Worm (Caenorhabditis elegans) whole organism, mixed stage, embryonic: ENCODE measurements around the gene srv-2.

Experiments used
- M03D4.4 ChIP-seq: sonication (generic microtip); optimal IDR thresholded peaks from 2 replicates; lab custom pipeline; 2017; ENCODE audit warnings: mild to moderate bottlenecking, missing genetic modification characterization, missing compliant biosample characterization
- bed-3 ChIP-seq: fragments of 200-800 bp; sonication (Bioruptor generic); optimal IDR thresholded peaks from 3 replicates; lab custom pipeline; 2018; ENCODE audit warnings: mild to moderate bottlenecking, missing genetic modification characterization, moderate library complexity, missing compliant biosample characterization
- ceh-39 ChIP-seq: fragments of 150-350 bp; optimal IDR thresholded peaks from 2 replicates; lab custom pipeline; 2014; ENCODE audit warnings: missing biosample characterization, missing genetic modification characterization
- ceh-43 ChIP-seq: fragments of 200-800 bp; sonication (Bioruptor generic); optimal IDR thresholded peaks from 2 replicates; lab custom pipeline; 2018; ENCODE audit warnings: mild to moderate bottlenecking, missing genetic modification characterization, moderate library complexity, missing compliant biosample characterization
- ceh-83 ChIP-seq: fragments of 200-800 bp; sonication (Bioruptor generic); optimal IDR thresholded peaks from 2 replicates; lab custom pipeline; 2018; ENCODE audit warnings: mild to moderate bottlenecking, missing genetic modification characterization, missing compliant biosample characterization
- ces-1 ChIP-seq: fragments of 150-350 bp; optimal IDR thresholded peaks from 2 replicates; lab custom pipeline; 2014; ENCODE audit warnings: missing biosample characterization, missing genetic modification reagents, missing genetic modification characterization
- cnd-1 ChIP-seq: fragments of 200-800 bp; sonication (Bioruptor generic); optimal IDR thresholded peaks from 2 replicates; lab custom pipeline; 2018; ENCODE audit warnings: mild to moderate bottlenecking, missing genetic modification characterization, missing compliant biosample characterization
- drap-1 ChIP-seq: fragments of 200-800 bp; sonication (Bioruptor generic); optimal IDR thresholded peaks from 3 replicates; lab custom pipeline; 2018; ENCODE audit warnings: mild to moderate bottlenecking, missing genetic modification characterization, missing compliant biosample characterization
- elt-1 ChIP-seq: sonication (generic microtip); optimal IDR thresholded peaks from 2 replicates; lab custom pipeline; 2017; ENCODE audit warnings: missing genetic modification characterization, mild to moderate bottlenecking, missing compliant biosample characterization, antibody characterized with exemption, moderate library complexity, borderline replicate concordance; ENCODE audit not compliant: insufficient read depth
- elt-3 ChIP-seq: fragments of 150-350 bp; optimal IDR thresholded peaks from 2 replicates; lab custom pipeline; 2014; ENCODE audit warnings: missing biosample characterization, missing genetic modification characterization
- flh-1 ChIP-seq: fragments of 200-800 bp; sonication (Bioruptor generic); optimal IDR thresholded peaks from 2 replicates; lab custom pipeline; 2018; ENCODE audit warnings: mild to moderate bottlenecking, missing genetic modification characterization, moderate library complexity, missing compliant biosample characterization
- ham-2 ChIP-seq: fragments of 200-800 bp; sonication (Bioruptor generic); optimal IDR thresholded peaks from 2 replicates; lab custom pipeline; 2018; ENCODE audit warnings: mild to moderate bottlenecking, missing genetic modification characterization, missing compliant biosample characterization
- hlh-1 ChIP-seq: fragments of 150-350 bp; optimal IDR thresholded peaks from 2 replicates; lab custom pipeline; 2014; ENCODE audit warnings: missing biosample characterization, missing genetic modification reagents, missing genetic modification characterization
- lin-13 ChIP-seq: fragments of 150-350 bp; optimal IDR thresholded peaks from 2 replicates; lab custom pipeline; 2014; ENCODE audit warnings: missing biosample characterization, missing genetic modification characterization
- lin-32 ChIP-seq: fragments of 200-800 bp; sonication (Bioruptor generic); optimal IDR thresholded peaks from 2 replicates; lab custom pipeline; 2018; ENCODE audit warnings: mild to moderate bottlenecking, missing genetic modification characterization, missing compliant biosample characterization
- mab-5 ChIP-seq: fragments of 150-350 bp; optimal IDR thresholded peaks from 2 replicates; lab custom pipeline; 2014; ENCODE audit warnings: missing biosample characterization, missing genetic modification characterization
- mep-1 ChIP-seq: fragments of 150-350 bp; optimal IDR thresholded peaks from 2 replicates; lab custom pipeline; 2017; ENCODE audit warnings: missing biosample characterization, missing genetic modification reagents, missing genetic modification characterization, inconsistent platforms
- mls-2 ChIP-seq: sonication (generic microtip); optimal IDR thresholded peaks from 2 replicates; lab custom pipeline; 2016; ENCODE audit warnings: mild to moderate bottlenecking, missing genetic modification characterization, moderate library complexity, missing compliant biosample characterization
- nhr-12 ChIP-seq: fragments of 150-350 bp; optimal IDR thresholded peaks from 2 replicates; lab custom pipeline; 2014; ENCODE audit warnings: missing biosample characterization, missing genetic modification characterization
- nhr-2 ChIP-seq: fragments of 150-350 bp; optimal IDR thresholded peaks from 2 replicates; lab custom pipeline; 2014; ENCODE audit warnings: missing biosample characterization, missing genetic modification characterization
- nhr-28 ChIP-seq: fragments of 150-350 bp; optimal IDR thresholded peaks from 2 replicates; lab custom pipeline; 2014; ENCODE audit warnings: missing biosample characterization, missing genetic modification characterization
- nhr-76 ChIP-seq: sonication (generic microtip); optimal IDR thresholded peaks from 2 replicates; lab custom pipeline; 2017; ENCODE audit warnings: missing biosample characterization, missing genetic modification characterization
- pha-4 ChIP-seq: fragments of 150-350 bp; optimal IDR thresholded peaks from 2 replicates; lab custom pipeline; 2018; ENCODE audit warnings: missing biosample characterization, missing genetic modification reagents, missing genetic modification characterization
- snpc-4 ChIP-seq: fragments of 150-350 bp; optimal IDR thresholded peaks from 2 replicates; lab custom pipeline; 2014; ENCODE audit warnings: missing biosample characterization, missing genetic modification characterization
- sptf-1 ChIP-seq: sonication (generic microtip); optimal IDR thresholded peaks from 2 replicates; lab custom pipeline; 2017; ENCODE audit warnings: mild to moderate bottlenecking, missing genetic modification characterization, moderate library complexity, missing compliant biosample characterization
- tbx-8 ChIP-seq: fragments of 200-800 bp; sonication (Bioruptor generic); optimal IDR thresholded peaks from 2 replicates; lab custom pipeline; 2018; ENCODE audit warnings: mild to moderate bottlenecking, missing genetic modification characterization, moderate library complexity, missing compliant biosample characterization
- unc-120 ChIP-seq: sonication (generic microtip); optimal IDR thresholded peaks from 2 replicates; lab custom pipeline; 2017; ENCODE audit warnings: missing genetic modification characterization, missing compliant biosample characterization; ENCODE audit not compliant: poor library complexity, severe bottlenecking
- unc-62 ChIP-seq: fragments of 150-350 bp; optimal IDR thresholded peaks from 2 replicates; lab custom pipeline; 2014; ENCODE audit warnings: missing biosample characterization, missing genetic modification reagents, missing genetic modification characterization
- zip-8 ChIP-seq: fragments of 150-350 bp; optimal IDR thresholded peaks from 2 replicates; lab custom pipeline; 2014; ENCODE audit warnings: missing biosample characterization, missing genetic modification characterization
- ztf-11 ChIP-seq: fragments of 150-350 bp; optimal IDR thresholded peaks from 2 replicates; lab custom pipeline; 2014; ENCODE audit warnings: missing biosample characterization, missing genetic modification characterization

The srv-2 gene

DNA sequence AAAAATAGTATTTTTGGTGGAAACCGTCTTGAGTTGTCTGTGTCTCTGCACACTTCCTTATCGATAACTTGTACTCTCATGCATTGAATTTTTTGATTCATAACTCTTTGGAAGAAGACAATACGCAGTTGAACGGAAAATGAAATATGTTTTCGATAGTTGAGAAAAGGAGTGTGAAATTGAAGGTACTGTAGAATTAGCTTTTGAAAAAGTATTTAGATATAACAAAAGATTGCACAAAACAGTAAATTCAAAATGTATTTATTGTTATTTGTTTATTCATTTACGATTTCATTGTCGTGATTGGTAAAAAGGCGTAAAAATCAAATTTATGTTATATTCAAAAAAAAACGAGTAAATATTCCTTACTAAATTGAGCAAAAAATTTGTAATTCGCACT is 5.6 kb downstream of the srv-2 start, which contains the start of gene C14A4.7:
Gene C14A4.7 (minus strand): TSS at position 101 of the 400 bp plus-strand sequence.
- TF ChIP-seq elt-3 (no peak), ceh-83 (GFP tag; lab: Kevin White, UChicago) (no peak), drap-1 (GFP tag; lab: Kevin White, UChicago) (no peak), M03D4.4 (tag; lab: Kevin White, UChicago) (no peak), ceh-43 (GFP tag; lab: Kevin White, UChicago) (no peak), ceh-39 (tag; lab: Kevin White, UChicago) (no peak), pha-4 (tag; lab: Kevin White, UChicago) (no peak), mab-5 (no peak), cnd-1 (tag; lab: Kevin White, UChicago) (no peak)

DNA sequence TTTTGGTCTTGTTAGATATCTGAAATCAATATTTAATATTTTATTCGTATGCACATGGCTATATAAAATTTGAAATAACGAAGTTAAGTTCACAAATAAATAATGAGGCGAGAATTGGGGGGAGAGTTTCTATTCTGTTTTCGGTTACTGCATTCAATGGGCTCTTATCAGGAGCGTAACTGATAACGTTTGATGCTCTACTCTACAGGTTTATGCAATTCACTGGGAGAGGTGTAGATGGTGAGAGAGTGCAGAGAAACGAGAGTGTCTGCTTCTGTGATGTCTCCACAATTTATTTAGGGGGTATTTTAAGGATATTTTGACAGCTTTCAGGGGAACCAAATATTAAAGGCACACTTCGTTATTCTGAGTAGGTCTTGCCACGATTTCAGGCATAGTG is 7.3 kb downstream of the srv-2 start, which contains the start of gene C14A4.6:
Gene C14A4.6 (minus strand): TSS at position 19 of the 400 bp plus-strand sequence.
- TF ChIP-seq sptf-1 (tag; lab: Kevin White, UChicago), result no peak
- TF ChIP-seq snpc-4, result no peak
- no peak for TF ChIP-seq ham-2 (GFP tag; lab: Kevin White, UChicago)
- no peak for TF ChIP-seq unc-62 (GFP tag; lab: Kevin White, UChicago)
- TF ChIP-seq hlh-1, result no peak
- no peak for TF ChIP-seq unc-120 (tag; lab: Kevin White, UChicago)
- no peak for TF ChIP-seq mab-5
- no peak for TF ChIP-seq elt-1 (tag; lab: Kevin White, UChicago)
- no peak for TF ChIP-seq M03D4.4 (tag; lab: Kevin White, UChicago)
- TF ChIP-seq nhr-2 (tag; lab: Kevin White, UChicago), result no peak
- TF ChIP-seq mep-1 (tag; lab: Kevin White, UChicago), result no peak

DNA sequence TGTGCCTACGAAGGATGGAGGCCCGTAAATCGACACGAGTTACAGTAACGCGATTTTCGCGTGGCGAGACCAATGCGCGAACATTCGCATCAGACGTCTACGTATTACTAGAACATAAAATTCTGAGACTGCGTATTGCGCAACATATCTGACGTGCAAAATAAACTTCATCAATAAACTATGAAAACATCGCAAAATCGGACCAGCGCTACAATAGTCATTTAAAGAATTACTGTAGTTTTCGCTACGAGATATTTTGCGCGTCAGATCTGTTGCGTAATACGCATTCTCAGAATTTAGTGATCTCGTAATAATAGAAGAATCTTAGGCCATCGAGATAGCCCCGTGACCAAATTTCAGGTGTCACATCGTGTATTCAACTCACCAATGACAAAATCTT is 7.8 kb downstream of the srv-2 start:
- no peak for TF ChIP-seq ces-1
- TF ChIP-seq zip-8, result peak; percentile 94
- TF ChIP-seq nhr-28 (tag; lab: Kevin White, UChicago), result no peak

DNA sequence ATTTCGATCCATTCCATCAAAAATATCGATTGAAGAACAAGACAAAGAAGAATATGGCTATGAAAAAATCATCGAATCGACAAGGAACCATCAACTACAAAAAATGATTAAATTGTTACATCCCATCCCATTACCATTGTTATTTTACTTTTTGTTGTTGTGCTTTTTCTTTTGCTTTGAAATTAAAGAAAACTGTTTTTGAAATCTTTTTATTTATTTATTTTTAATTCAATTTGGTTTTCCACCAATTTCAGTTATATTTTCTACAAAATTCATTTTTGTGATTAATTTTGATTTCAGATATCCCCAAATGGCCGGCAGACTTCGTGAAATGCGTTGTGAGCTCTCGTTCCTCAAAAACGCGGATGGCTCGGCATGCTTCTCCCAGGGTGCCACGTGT is 9.6 kb downstream of the srv-2 start, which contains the start of gene crn-5:
Gene crn-5 (plus strand): TSS at position 301 of the 400 bp plus-strand sequence.
- no peak for TF ChIP-seq zip-8
- no peak for TF ChIP-seq ztf-11 (tag; lab: Kevin White, UChicago)
- TF ChIP-seq ceh-39 (tag; lab: Kevin White, UChicago), result no peak
- TF ChIP-seq bed-3, result no peak
- no peak for TF ChIP-seq nhr-12 (tag; lab: Kevin White, UChicago)
- TF ChIP-seq pha-4 (tag; lab: Kevin White, UChicago), result no peak
- TF ChIP-seq nhr-2 (tag; lab: Kevin White, UChicago), result no peak
- no peak for TF ChIP-seq mls-2 (tag; lab: Kevin White, UChicago)
- no peak for TF ChIP-seq ceh-83 (GFP tag; lab: Kevin White, UChicago)
- TF ChIP-seq lin-32, result no peak
- TF ChIP-seq ham-2 (GFP tag; lab: Kevin White, UChicago), result no peak

DNA sequence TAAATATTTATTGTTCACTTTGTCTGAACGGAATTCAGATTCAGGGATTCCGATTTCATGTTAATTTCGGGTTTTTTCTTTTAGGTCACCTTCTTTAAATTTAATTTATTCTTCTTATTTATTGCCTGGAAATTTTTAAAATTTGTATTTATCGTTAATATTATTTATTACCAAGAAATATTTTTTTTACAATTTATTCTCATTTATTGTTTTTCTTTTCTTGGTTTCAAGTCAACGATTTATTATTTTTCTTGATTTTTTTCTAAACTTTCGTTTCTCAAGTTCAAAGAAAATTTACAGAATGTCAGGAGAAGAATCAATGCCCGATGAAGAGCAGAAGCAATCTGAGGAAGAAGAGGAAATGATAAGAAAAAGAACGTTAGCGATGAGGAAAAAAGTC is 14.3 kb downstream of the srv-2 start, which contains the start of gene crn-3:
Gene crn-3 (plus strand): TSS at position 301 of the 400 bp plus-strand sequence.
- TF ChIP-seq nhr-76 (no peak), lin-13 (tag; lab: Kevin White, UChicago) (no peak), unc-120 (tag; lab: Kevin White, UChicago) (no peak), elt-3 (no peak), nhr-28 (tag; lab: Kevin White, UChicago) (no peak), bed-3 (no peak), mep-1 (tag; lab: Kevin White, UChicago) (no peak), unc-62 (GFP tag; lab: Kevin White, UChicago) (no peak), tbx-8 (no peak), mab-5 (no peak), sptf-1 (tag; lab: Kevin White, UChicago) (no peak), ztf-11 (tag; lab: Kevin White, UChicago) (no peak), ceh-83 (GFP tag; lab: Kevin White, UChicago) (no peak), flh-1 (GFP tag; lab: Kevin White, UChicago) (no peak)
- TF ChIP-seq, all 35 proteins: peak for 0
